Fruit fly (Drosophila melanogaster) whole organism, embryonic: ENCODE measurements around the gene Phyhd1.

Source experiments
- Ada2b ChIP-seq: fragments of 200-800 bp; sonication (Bioruptor generic); IDR thresholded peaks from 2 replicates; pipeline ENCODE4 v1.3.6; 2022; ENCODE audit warnings: missing biosample characterization, missing genetic modification characterization
- CG10979 ChIP-seq: fragments of 200-800 bp; sonication (Bioruptor generic); optimal IDR thresholded peaks from 2 replicates; lab custom pipeline; 2018; ENCODE audit warnings: missing biosample characterization, mild to moderate bottlenecking, missing genetic modification characterization, moderate library complexity
- CG11456 ChIP-seq: fragments of 200-800 bp; sonication (Bioruptor generic); IDR thresholded peaks from 3 replicates; pipeline ENCODE4 v1.3.6; 2022; ENCODE audit warnings: missing biosample characterization, missing genetic modification characterization
- CG11696 ChIP-seq: fragments of 200-800 bp; sonication (Bioruptor generic); IDR thresholded peaks from 2 replicates; pipeline ENCODE4 v1.3.6; 2022; ENCODE audit warnings: missing biosample characterization, missing genetic modification characterization
- CG12155 ChIP-seq: fragments of 200-800 bp; sonication (Bioruptor generic); optimal IDR thresholded peaks from 3 replicates; lab custom pipeline; 2016; ENCODE audit warnings: missing biosample characterization, missing genetic modification characterization
- CG13424 ChIP-seq: fragments of 200-800 bp; sonication (Bioruptor generic); optimal IDR thresholded peaks from 2 replicates; lab custom pipeline; 2019; ENCODE audit warnings: missing biosample characterization, mild to moderate bottlenecking, missing genetic modification characterization, moderate library complexity
- CG15479 ChIP-seq: fragments of 200-800 bp; sonication (Bioruptor generic); optimal IDR thresholded peaks from 3 replicates; lab custom pipeline; 2019; ENCODE audit warnings: missing biosample characterization, mild to moderate bottlenecking, missing genetic modification characterization, moderate library complexity
- CG1602 ChIP-seq: fragments of 200-800 bp; sonication (Bioruptor generic); optimal IDR thresholded peaks from 3 replicates; lab custom pipeline; 2016; ENCODE audit warnings: missing biosample characterization, missing genetic modification characterization
- CG1603 ChIP-seq: fragments of 200-800 bp; sonication (Bioruptor generic); optimal IDR thresholded peaks from 2 replicates; lab custom pipeline; 2019; ENCODE audit warnings: missing biosample characterization, mild to moderate bottlenecking, missing genetic modification characterization, moderate library complexity
- CG1647 ChIP-seq: fragments of 200-800 bp; sonication (Bioruptor generic); optimal IDR thresholded peaks from 3 replicates; lab custom pipeline; 2016; ENCODE audit warnings: missing biosample characterization, missing genetic modification characterization
- CG17328 ChIP-seq: fragments of 200-800 bp; sonication (Bioruptor generic); IDR thresholded peaks from 2 replicates; pipeline ENCODE4 v1.3.6; 2022; ENCODE audit warnings: missing biosample characterization, missing genetic modification characterization
- CG17829 ChIP-seq: fragments of 200-800 bp; optimal IDR thresholded peaks from 2 replicates; lab custom pipeline; 2019; ENCODE audit warnings: missing biosample characterization, mild to moderate bottlenecking, missing genetic modification characterization, moderate library complexity
- CG18764 ChIP-seq: fragments of 200-800 bp; sonication (Bioruptor generic); optimal IDR thresholded peaks from 3 replicates; lab custom pipeline; 2016; ENCODE audit warnings: missing biosample characterization, missing genetic modification characterization
- CG2712 ChIP-seq: fragments of 200-800 bp; optimal IDR thresholded peaks from 3 replicates; lab custom pipeline; 2019; ENCODE audit warnings: missing biosample characterization, mild to moderate bottlenecking, missing genetic modification characterization, moderate library complexity
- CG5180 ChIP-seq: fragments of 200-800 bp; sonication (Bioruptor generic); optimal IDR thresholded peaks from 3 replicates; lab custom pipeline; 2017; ENCODE audit warnings: missing biosample characterization, missing genetic modification characterization, mild to moderate bottlenecking, moderate library complexity, missing genetic modification reagents
- CG6791 ChIP-seq: fragments of 200-800 bp; sonication (Bioruptor generic); IDR thresholded peaks from 3 replicates; pipeline ENCODE4 v1.3.6; 2022; ENCODE audit warnings: missing biosample characterization, missing genetic modification characterization; ENCODE audit not compliant: partially characterized antibody
- CG7271 ChIP-seq: fragments of 200-800 bp; sonication (Bioruptor generic); optimal IDR thresholded peaks from 2 replicates; lab custom pipeline; 2018; ENCODE audit warnings: missing biosample characterization, mild to moderate bottlenecking, missing genetic modification characterization, moderate library complexity
- CG7786 ChIP-seq: fragments of 200-800 bp; sonication (Bioruptor generic); optimal IDR thresholded peaks from 2 replicates; lab custom pipeline; 2016; ENCODE audit warnings: missing biosample characterization, missing genetic modification characterization
- CG8281 ChIP-seq: fragments of 200-800 bp; sonication (Bioruptor generic); optimal IDR thresholded peaks from 2 replicates; lab custom pipeline; 2018; ENCODE audit warnings: missing biosample characterization, mild to moderate bottlenecking, missing genetic modification characterization, moderate library complexity
- CG8478 ChIP-seq: fragments of >200 bp; optimal IDR thresholded peaks from 2 replicates; lab custom pipeline; 2018
- CG9876 ChIP-seq: fragments of 200-800 bp; sonication (Bioruptor generic); optimal IDR thresholded peaks from 2 replicates; lab custom pipeline; 2016; ENCODE audit warnings: missing biosample characterization, missing genetic modification characterization
- CG9932 ChIP-seq: fragments of 200-800 bp; sonication (Bioruptor generic); IDR thresholded peaks from 2 replicates; pipeline ENCODE4 v1.3.6; 2022; ENCODE audit warnings: missing biosample characterization, missing genetic modification characterization
- CTCF ChIP-seq: fragments of 200-800 bp; sonication (Bioruptor generic); optimal IDR thresholded peaks from 2 replicates; lab custom pipeline; 2017; ENCODE audit warnings: missing biosample characterization, mild to moderate bottlenecking, missing genetic modification characterization, moderate library complexity
- CrebB ChIP-seq: fragments of 200-800 bp; sonication (Bioruptor generic); optimal IDR thresholded peaks from 3 replicates; lab custom pipeline; 2018; ENCODE audit warnings: missing biosample characterization, mild to moderate bottlenecking, missing genetic modification characterization
- Dbx ChIP-seq: fragments of 200-800 bp; sonication (Bioruptor generic); IDR thresholded peaks from 3 replicates; pipeline ENCODE4 v1.3.6; 2022; ENCODE audit warnings: missing biosample characterization, missing genetic modification characterization
- Dek ChIP-seq: fragments of 200-800 bp; sonication (Bioruptor generic); optimal IDR thresholded peaks from 3 replicates; lab custom pipeline; 2019; ENCODE audit warnings: missing biosample characterization, mild to moderate bottlenecking, missing genetic modification characterization, moderate library complexity
- Ets65A ChIP-seq: fragments of 200-800 bp; sonication (Bioruptor generic); peaks from one replicate; lab custom pipeline; 2016; ENCODE audit warnings: missing biosample characterization, missing genetic modification characterization
- Fer2 ChIP-seq: fragments of 200-800 bp; sonication (Bioruptor generic); optimal IDR thresholded peaks from 2 replicates; lab custom pipeline; 2018; ENCODE audit warnings: missing biosample characterization, mild to moderate bottlenecking, missing genetic modification characterization, moderate library complexity
- Fer3 ChIP-seq: fragments of 200-800 bp; sonication (Bioruptor generic); optimal IDR thresholded peaks from 2 replicates; lab custom pipeline; 2018; ENCODE audit warnings: missing biosample characterization, mild to moderate bottlenecking, missing genetic modification characterization, moderate library complexity
- H2.0 ChIP-seq: fragments of 200-800 bp; sonication (Bioruptor generic); IDR thresholded peaks from 2 replicates; pipeline ENCODE4 v1.3.6; 2022; ENCODE audit warnings: missing biosample characterization, missing genetic modification characterization
- HLH54F ChIP-seq: fragments of 200-800 bp; sonication (Bioruptor generic); optimal IDR thresholded peaks from 3 replicates; lab custom pipeline; 2016; ENCODE audit warnings: missing biosample characterization, missing genetic modification characterization
- HmgZ ChIP-seq: fragments of 200-800 bp; sonication (Bioruptor generic); optimal IDR thresholded peaks from 2 replicates; lab custom pipeline; 2018; ENCODE audit warnings: missing biosample characterization, mild to moderate bottlenecking, missing genetic modification characterization
- Hmx ChIP-seq: fragments of 200-800 bp; sonication (Bioruptor generic); optimal IDR thresholded peaks from 2 replicates; lab custom pipeline; 2016; ENCODE audit warnings: missing biosample characterization, missing genetic modification characterization
- PHDP ChIP-seq: fragments of 200-800 bp; sonication (Bioruptor generic); optimal IDR thresholded peaks from 3 replicates; lab custom pipeline; 2018; ENCODE audit warnings: missing biosample characterization, mild to moderate bottlenecking, missing genetic modification characterization, moderate library complexity
- Pdp1 ChIP-seq, 2 experiments: fragments of 200-800 bp; sonication (Bioruptor generic); optimal IDR thresholded peaks; 3 replicates each; lab custom pipeline; 2016; ENCODE audit warnings: missing biosample characterization in 2 of 2, missing genetic modification characterization in 2 of 2, mild to moderate bottlenecking in 1 of 2, moderate library complexity in 1 of 2
- Sry-δ ChIP-seq: fragments of 200-800 bp; sonication (Bioruptor generic); optimal IDR thresholded peaks from 2 replicates; lab custom pipeline; 2016; ENCODE audit warnings: missing biosample characterization, missing genetic modification characterization
- Ssrp ChIP-seq: fragments of 200-800 bp; sonication (Bioruptor generic); optimal IDR thresholded peaks from 2 replicates; lab custom pipeline; 2018; ENCODE audit warnings: missing biosample characterization, mild to moderate bottlenecking, missing genetic modification characterization, moderate library complexity
- ab ChIP-seq: fragments of 200-800 bp; sonication (Bioruptor generic); optimal IDR thresholded peaks from 2 replicates; lab custom pipeline; 2016; ENCODE audit warnings: missing biosample characterization, missing genetic modification characterization
- dan ChIP-seq: fragments of 200-800 bp; sonication (Bioruptor generic); IDR thresholded peaks from 2 replicates; pipeline ENCODE4 v1.3.6; 2022; ENCODE audit warnings: missing biosample characterization, missing genetic modification characterization
- danr ChIP-seq: fragments of 200-800 bp; sonication (Bioruptor generic); IDR thresholded peaks from 2 replicates; pipeline ENCODE4 v1.3.6; 2022; ENCODE audit warnings: missing biosample characterization, missing genetic modification characterization
- esg ChIP-seq: fragments of 200-800 bp; sonication (Bioruptor generic); conservative IDR thresholded peaks from 2 replicates; pipeline ENCODE4 v1.3.6; 2022; ENCODE audit warnings: missing biosample characterization, missing genetic modification characterization
- gce ChIP-seq: fragments of 200-800 bp; sonication (Bioruptor generic); IDR thresholded peaks from 3 replicates; pipeline ENCODE4 v1.3.6; 2022; ENCODE audit warnings: missing biosample characterization, missing genetic modification characterization
- gt ChIP-seq: fragments of 200-800 bp; sonication (Bioruptor generic); IDR thresholded peaks from 2 replicates; pipeline ENCODE4 v1.3.6; 2022; ENCODE audit warnings: missing biosample characterization, missing genetic modification characterization
- hkb ChIP-seq, 2 experiments: fragments of 200-800 bp in 1 of 2; fragments of >200 bp in 1 of 2; sonication (Bioruptor generic) in 1 of 2; IDR thresholded peaks in 1 of 2; optimal IDR thresholded peaks in 1 of 2; 2 replicates each; pipeline versions ENCODE4 v1.3.6 to Lab custom; 2017 to 2022; ENCODE audit warnings: missing biosample characterization in 1 of 2, missing genetic modification characterization in 1 of 2
- ken ChIP-seq: fragments of 200-800 bp; sonication (Bioruptor generic); IDR thresholded peaks from 3 replicates; pipeline ENCODE4 v1.3.6; 2022; ENCODE audit warnings: missing biosample characterization, missing genetic modification characterization
- oc ChIP-seq: fragments of 200-800 bp; sonication (Bioruptor generic); optimal IDR thresholded peaks from 2 replicates; lab custom pipeline; 2018; ENCODE audit warnings: missing biosample characterization, mild to moderate bottlenecking, missing genetic modification characterization, moderate library complexity
- otp ChIP-seq: fragments of 200-800 bp; sonication (Bioruptor generic); IDR thresholded peaks from 3 replicates; pipeline ENCODE4, ENCODE4 v1.3.6; 2022; ENCODE audit warnings: missing biosample characterization, missing genetic modification characterization
- sug ChIP-seq: fragments of 200-800 bp; optimal IDR thresholded peaks from 2 replicates; lab custom pipeline; 2019; ENCODE audit warnings: missing biosample characterization, mild to moderate bottlenecking, missing genetic modification characterization, moderate library complexity
- tap ChIP-seq: fragments of 200-800 bp; optimal IDR thresholded peaks from 3 replicates; lab custom pipeline; 2019; ENCODE audit warnings: missing biosample characterization, mild to moderate bottlenecking, missing genetic modification characterization, moderate library complexity
- tgo ChIP-seq: fragments of 200-800 bp; sonication (Bioruptor generic); IDR thresholded peaks from 3 replicates; pipeline ENCODE4 v1.3.6; 2022; ENCODE audit warnings: missing biosample characterization, missing genetic modification characterization
- tin ChIP-seq: fragments of 200-800 bp; sonication (Bioruptor generic); optimal IDR thresholded peaks from 3 replicates; lab custom pipeline; 2016; ENCODE audit warnings: missing biosample characterization, missing genetic modification characterization
- twi ChIP-seq: fragments of 200-800 bp; optimal IDR thresholded peaks from 2 replicates; lab custom pipeline; 2019; ENCODE audit warnings: missing biosample characterization, mild to moderate bottlenecking, missing genetic modification characterization, moderate library complexity
- unpg ChIP-seq: fragments of 200-800 bp; sonication (Bioruptor generic); optimal IDR thresholded peaks from 3 replicates; lab custom pipeline; 2018; ENCODE audit warnings: missing biosample characterization, mild to moderate bottlenecking, missing genetic modification characterization, moderate library complexity

The Phyhd1 gene

dm6 chr3R:10636028-10636427 is 44.7 kb downstream of the Phyhd1 start (continued):
- TF ChIP-seq CG8281 (tag; lab: Kevin White, UChicago) = peak; percentile 12
- TF ChIP-seq Sry-δ (GFP tag; lab: Kevin White, UChicago) = no peak
- peak; percentile 3 for TF ChIP-seq CG1647
- no peak for TF ChIP-seq PHDP (tag; lab: Kevin White, UChicago)
- peak; percentile 59 for TF ChIP-seq unpg
- TF ChIP-seq CrebB (tag; lab: Kevin White, UChicago) = no peak
- no peak for TF ChIP-seq gt (GFP tag; lab: Robert Waterston, UW)
- TF ChIP-seq esg (GFP tag; lab: Robert Waterston, UW) = no peak
- no peak for TF ChIP-seq HmgZ
- TF ChIP-seq CG6791 (GFP tag; lab: Robert Waterston, UW) = no peak
- no peak for TF ChIP-seq CG7786
- TF ChIP-seq CG7271 = no peak
- TF ChIP-seq sug (tag; lab: Kevin White, UChicago) = no peak
- no peak for TF ChIP-seq ken
- TF ChIP-seq Ets65A (GFP tag; lab: Kevin White, UChicago) = peak; percentile 78
- TF ChIP-seq Pdp1 (GFP tag; optimal IDR thresholded peaks at IDR 0.05; lab: Kevin White, UChicago) = peak; percentile 26 to 40
- no peak for TF ChIP-seq CG5180
- no peak for TF ChIP-seq CG9876 (GFP tag; lab: Kevin White, UChicago)
- TF ChIP-seq CG18764 (GFP tag; lab: Kevin White, UChicago) = peak; percentile 15
- no peak for TF ChIP-seq CG17328 (GFP tag; lab: Robert Waterston, UW)
- TF ChIP-seq twi (tag; lab: Kevin White, UChicago) = no peak
- TF ChIP-seq CG2712 (tag; lab: Kevin White, UChicago) = peak; percentile 83
- no peak for TF ChIP-seq CG12155 (GFP tag; lab: Kevin White, UChicago)
- no peak for TF ChIP-seq Dbx (GFP tag; lab: Robert Waterston, UW)
- TF ChIP-seq Fer3 (tag; lab: Kevin White, UChicago) = peak; percentile 7
- TF ChIP-seq CG9932 = no peak
- no peak for TF ChIP-seq tgo (GFP tag; lab: Robert Waterston, UW)
- no peak for TF ChIP-seq CG13424 (tag; lab: Kevin White, UChicago)
- TF ChIP-seq tin (GFP tag; lab: Kevin White, UChicago) = peak; percentile 57
- TF ChIP-seq oc (tag; lab: Kevin White, UChicago) = no peak
- no peak for TF ChIP-seq CG11696 (GFP tag; lab: Robert Waterston, UW)
- TF ChIP-seq dan (GFP tag; lab: Robert Waterston, UW) = no peak
- no peak for TF ChIP-seq ab (GFP tag; lab: Kevin White, UChicago)
- no peak for TF ChIP-seq CG15479 (GFP tag; lab: Kevin White, UChicago)
- no peak for TF ChIP-seq Ada2b (GFP tag; lab: Robert Waterston, UW)
- peak; percentile 80 for TF ChIP-seq CG1603 (tag; lab: Kevin White, UChicago)
- TF ChIP-seq Ssrp (tag; lab: Kevin White, UChicago) = peak; percentile 8
- no peak for TF ChIP-seq Hmx (GFP tag; lab: Kevin White, UChicago)
- TF ChIP-seq hkb (optimal IDR thresholded peaks at IDR 0.05; lab: Kevin White, UChicago) = no peak
- peak; percentile 61 for TF ChIP-seq hkb (GFP tag; IDR thresholded peaks at IDR 0.05; lab: Robert Waterston, UW)
- TF ChIP-seq CG11456 (GFP tag; lab: Robert Waterston, UW) = no peak
- no peak for TF ChIP-seq Dek (tag; lab: Kevin White, UChicago)
- no peak for TF ChIP-seq HLH54F (GFP tag; lab: Kevin White, UChicago)
- TF ChIP-seq CG8478 (lab: Kevin White, UChicago) = no peak
- peak; percentile 81 for TF ChIP-seq CG10979
- TF ChIP-seq CG17829 (tag; lab: Kevin White, UChicago) = peak; percentile 73
- no peak for TF ChIP-seq CG1602 (GFP tag; lab: Kevin White, UChicago)
- TF ChIP-seq H2.0 (GFP tag; lab: Robert Waterston, UW) = no peak
- TF ChIP-seq CTCF (GFP tag; lab: Kevin White, UChicago) = no peak
- no peak for TF ChIP-seq Fer2
- 0 out of 3 replicates have a peak, but pooled peaks have one; percentile 22 for TF ChIP-seq gce (GFP tag; lab: Robert Waterston, UW)
- peak; percentile 24 for TF ChIP-seq tap (tag; lab: Kevin White, UChicago)
- 0 out of 2 replicates have a peak, but pooled peaks have one; percentile 28 for TF ChIP-seq danr (GFP tag; lab: Robert Waterston, UW)
- TF ChIP-seq otp (GFP tag; lab: Robert Waterston, UW) = no peak
